Worm (Caenorhabditis elegans) whole organism, L3 larva: ENCODE measurements around the gene Y38H6C.24.

Experiments
- ZK546.5 ChIP-seq: sonication (generic microtip); optimal IDR thresholded peaks from 2 replicates; lab custom pipeline; 2017; ENCODE audit warnings: missing biosample characterization, missing genetic modification characterization
- aly-2 ChIP-seq: fragments of 150-350 bp; optimal IDR thresholded peaks from 2 replicates; lab custom pipeline; 2014; ENCODE audit warnings: missing biosample characterization, missing genetic modification characterization
- ama-1 ChIP-seq: fragments of 150-350 bp; optimal IDR thresholded peaks from 2 replicates; lab custom pipeline; 2018
- ceh-16 ChIP-seq: sonication (generic microtip); optimal IDR thresholded peaks from 2 replicates; lab custom pipeline; 2017; ENCODE audit warnings: missing biosample characterization, missing genetic modification characterization
- ceh-82 ChIP-seq: fragments of 150-350 bp; optimal IDR thresholded peaks from 2 replicates; lab custom pipeline; 2014; ENCODE audit warnings: missing biosample characterization, missing genetic modification characterization
- daf-12 ChIP-seq: fragments of 150-350 bp; optimal IDR thresholded peaks from 2 replicates; lab custom pipeline; 2014; ENCODE audit warnings: missing biosample characterization, missing genetic modification reagents, missing genetic modification characterization
- egl-27 ChIP-seq: sonication (generic microtip); optimal IDR thresholded peaks from 4 replicates; lab custom pipeline; 2017; ENCODE audit warnings: missing biosample characterization, missing genetic modification reagents, missing genetic modification characterization
- elt-1 ChIP-seq: fragments of 150-350 bp; optimal IDR thresholded peaks from 2 replicates; lab custom pipeline; 2014; ENCODE audit warnings: missing biosample characterization, missing genetic modification characterization
- elt-2 ChIP-seq: sonication (generic microtip); optimal IDR thresholded peaks from 2 replicates; lab custom pipeline; 2016; ENCODE audit warnings: missing genetic modification reagents, mild to moderate bottlenecking, missing genetic modification characterization, missing compliant biosample characterization
- fkh-2 ChIP-seq: fragments of 150-350 bp; optimal IDR thresholded peaks from 2 replicates; lab custom pipeline; 2014; ENCODE audit warnings: missing biosample characterization, missing genetic modification reagents, missing genetic modification characterization
- hmg-11 ChIP-seq: sonication (generic microtip); optimal IDR thresholded peaks from 2 replicates; lab custom pipeline; 2016; ENCODE audit warnings: missing genetic modification characterization, missing compliant biosample characterization
- lin-15B ChIP-seq: fragments of 150-350 bp; optimal IDR thresholded peaks from 2 replicates; lab custom pipeline; 2014; ENCODE audit warnings: missing biosample characterization, missing genetic modification characterization
- lin-39 ChIP-seq: fragments of 150-350 bp; optimal IDR thresholded peaks from 2 replicates; lab custom pipeline; 2018; ENCODE audit warnings: missing biosample characterization, missing genetic modification reagents, missing genetic modification characterization
- lsy-12 ChIP-seq: sonication (generic microtip); optimal IDR thresholded peaks from 2 replicates; lab custom pipeline; 2016; ENCODE audit warnings: mild to moderate bottlenecking, missing genetic modification characterization, missing compliant biosample characterization
- mdl-1 ChIP-seq: fragments of 150-350 bp; optimal IDR thresholded peaks from 2 replicates; lab custom pipeline; 2014; ENCODE audit warnings: missing biosample characterization, missing genetic modification characterization
- mml-1 ChIP-seq: fragments of 150-350 bp; sonication (generic microtip); optimal IDR thresholded peaks from 3 replicates; lab custom pipeline; 2014; ENCODE audit warnings: missing biosample characterization, missing genetic modification characterization
- nfya-1 ChIP-seq: sonication (generic microtip); optimal IDR thresholded peaks from 2 replicates; lab custom pipeline; 2017; ENCODE audit warnings: missing genetic modification characterization, mild to moderate bottlenecking, missing compliant biosample characterization, antibody characterized with exemption, moderate library complexity; ENCODE audit not compliant: insufficient read depth
- nhr-11 ChIP-seq: fragments of 150-350 bp; optimal IDR thresholded peaks from 2 replicates; lab custom pipeline; 2014; ENCODE audit warnings: missing biosample characterization, missing genetic modification characterization
- nhr-237 ChIP-seq: fragments of 150-350 bp; optimal IDR thresholded peaks from 2 replicates; lab custom pipeline; 2014; ENCODE audit warnings: missing biosample characterization, missing genetic modification characterization
- nhr-25 ChIP-seq: sonication (generic microtip); optimal IDR thresholded peaks from 2 replicates; lab custom pipeline; 2017; ENCODE audit warnings: missing biosample characterization, missing genetic modification characterization
- nhr-28 ChIP-seq: fragments of 150-350 bp; optimal IDR thresholded peaks from 2 replicates; lab custom pipeline; 2014; ENCODE audit warnings: missing biosample characterization, missing genetic modification characterization
- nhr-43 ChIP-seq: sonication (generic microtip); optimal IDR thresholded peaks from 2 replicates; lab custom pipeline; 2016; ENCODE audit warnings: mild to moderate bottlenecking, missing genetic modification characterization, missing compliant biosample characterization; ENCODE audit not compliant: poor library complexity, severe bottlenecking
- nhr-67 ChIP-seq: fragments of 150-350 bp; optimal IDR thresholded peaks from 2 replicates; lab custom pipeline; 2014; ENCODE audit warnings: missing biosample characterization, missing genetic modification characterization
- nhr-76 ChIP-seq: fragments of 150-350 bp; sonication (generic microtip); optimal IDR thresholded peaks from 5 replicates; lab custom pipeline; 2014; ENCODE audit warnings: missing biosample characterization, missing genetic modification characterization
- nhr-77 ChIP-seq: fragments of 150-350 bp; optimal IDR thresholded peaks from 2 replicates; lab custom pipeline; 2014; ENCODE audit warnings: missing biosample characterization, missing genetic modification characterization
- pha-4 ChIP-seq: fragments of 150-350 bp; optimal IDR thresholded peaks from 2 replicates; lab custom pipeline; 2014; ENCODE audit warnings: missing biosample characterization, missing genetic modification reagents, missing genetic modification characterization
- pqm-1 ChIP-seq: fragments of 150-350 bp; optimal IDR thresholded peaks from 2 replicates; lab custom pipeline; 2017; ENCODE audit warnings: missing biosample characterization, missing genetic modification characterization, inconsistent platforms
- sea-2 ChIP-seq: fragments of 150-350 bp; sonication (generic microtip); optimal IDR thresholded peaks from 4 replicates; lab custom pipeline; 2014; ENCODE audit warnings: missing biosample characterization, missing genetic modification reagents, missing genetic modification characterization
- skn-1 ChIP-seq: fragments of 150-350 bp; optimal IDR thresholded peaks from 2 replicates; lab custom pipeline; 2014; ENCODE audit warnings: missing biosample characterization, missing genetic modification characterization
- tbx-2 ChIP-seq: sonication (generic microtip); optimal IDR thresholded peaks from 2 replicates; lab custom pipeline; 2016; ENCODE audit warnings: mild to moderate bottlenecking, missing genetic modification characterization, missing compliant biosample characterization
- unc-39 ChIP-seq: sonication (generic microtip); optimal IDR thresholded peaks from 4 replicates; lab custom pipeline; 2017; ENCODE audit warnings: missing biosample characterization, missing genetic modification characterization
- unc-62 ChIP-seq: fragments of 150-350 bp; sonication (generic microtip); optimal IDR thresholded peaks from 4 replicates; lab custom pipeline; 2014; ENCODE audit warnings: missing biosample characterization, missing genetic modification reagents, missing genetic modification characterization
- zag-1 ChIP-seq: fragments of 150-350 bp; optimal IDR thresholded peaks from 2 replicates; lab custom pipeline; 2014; ENCODE audit warnings: missing biosample characterization, missing genetic modification characterization
- ztf-11 ChIP-seq: fragments of 150-350 bp; optimal IDR thresholded peaks from 2 replicates; lab custom pipeline; 2014; ENCODE audit warnings: missing biosample characterization, missing genetic modification characterization

Y38H6C.24 gene

DNA sequence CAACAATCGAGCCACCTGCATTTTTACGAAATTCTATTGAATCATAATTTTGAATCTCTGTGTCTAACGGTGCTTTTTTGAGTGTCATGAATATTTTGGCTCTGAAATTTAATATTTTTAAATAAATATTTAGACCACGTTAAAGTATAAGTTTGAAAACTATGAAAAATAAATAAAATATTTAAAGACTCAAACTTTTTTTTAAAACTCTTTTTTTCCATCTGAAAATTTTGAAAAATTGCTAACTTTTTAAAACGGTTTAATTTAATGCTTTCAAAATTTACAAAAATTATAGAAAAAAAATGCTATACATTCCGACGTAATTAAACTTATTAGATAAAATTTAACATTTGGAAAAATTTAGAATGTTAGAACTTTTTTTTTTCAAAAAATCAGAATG is 17.9 kb downstream of the Y38H6C.24 start, which contains the start of gene slc-36.3:
Gene slc-36.3, minus strand, starts transcription at position 101 of the 400 bp plus-strand sequence.
- TF ChIP-seq nfya-1 (tag; lab: Kevin White, UChicago) (no peak), ztf-11 (tag; lab: Kevin White, UChicago) (no peak), fkh-2 (no peak), unc-62 (GFP tag; lab: Kevin White, UChicago) (no peak), pha-4 (tag; lab: Kevin White, UChicago) (no peak), nhr-25 (tag; lab: Kevin White, UChicago) (no peak), elt-1 (tag; lab: Kevin White, UChicago) (no peak)

DNA sequence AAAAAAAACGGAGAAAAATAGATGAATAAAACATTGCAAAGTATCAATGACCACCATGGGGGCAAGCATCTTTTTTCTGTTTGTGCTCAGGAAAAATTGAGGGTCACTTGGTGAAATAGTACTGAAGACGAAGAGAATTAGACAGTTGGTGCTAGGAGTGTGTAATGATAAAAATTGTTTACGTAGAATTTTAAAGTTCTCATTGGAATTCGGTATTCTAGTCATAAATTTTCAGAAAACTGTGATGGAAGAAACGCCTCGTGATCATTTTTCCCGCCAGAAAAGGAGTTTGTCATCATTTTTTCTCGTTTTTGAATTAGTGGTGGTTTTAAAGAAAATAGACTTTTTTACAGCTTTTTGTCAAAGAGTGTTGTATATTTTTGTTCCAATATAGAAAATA is 18.4 kb downstream of the Y38H6C.24 start:
- peak; percentile 16 for TF ChIP-seq pha-4 (tag; lab: Kevin White, UChicago)
- TF ChIP-seq ZK546.5 (tag; lab: Kevin White, UChicago) = no peak
- peak; percentile 13 for TF ChIP-seq elt-2 (tag; lab: Kevin White, UChicago)

DNA sequence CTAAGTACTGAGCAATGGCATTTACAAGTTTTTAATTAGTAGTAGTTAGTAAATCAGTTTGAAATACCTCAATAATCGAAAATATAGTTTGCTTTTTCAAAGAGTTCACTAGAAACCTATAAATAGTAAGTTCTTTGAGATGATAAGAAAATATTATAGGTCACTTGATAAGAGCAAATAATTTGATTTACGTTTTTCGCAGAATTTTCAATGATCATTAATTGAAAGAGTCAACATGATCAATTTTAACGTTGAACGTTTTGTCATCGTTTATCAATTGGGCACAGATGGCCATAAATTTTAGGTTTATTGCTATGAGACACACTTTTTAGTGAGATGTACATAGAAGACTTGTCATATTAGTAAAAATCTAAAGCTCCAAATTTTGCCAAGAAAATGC is 19.5 kb downstream of the Y38H6C.24 start:
- no peak for TF ChIP-seq nhr-237 (tag; lab: Kevin White, UChicago)
- TF ChIP-seq zag-1 = no peak
- no peak for TF ChIP-seq ZK546.5 (tag; lab: Kevin White, UChicago)
- TF ChIP-seq unc-62 (GFP tag; lab: Kevin White, UChicago) = no peak
- no peak for TF ChIP-seq nhr-28 (tag; lab: Kevin White, UChicago)
- TF ChIP-seq pqm-1 (tag; lab: Kevin White, UChicago) = peak; percentile 71
- TF ChIP-seq pha-4 (tag; lab: Kevin White, UChicago) = peak; percentile 53
- no peak for TF ChIP-seq ceh-82 (tag; lab: Kevin White, UChicago)
- no peak for TF ChIP-seq ama-1 (lab: Kevin White, UChicago)
- no peak for TF ChIP-seq mdl-1
- TF ChIP-seq unc-39 (tag; lab: Kevin White, UChicago) = no peak
- no peak for TF ChIP-seq mml-1
- TF ChIP-seq elt-2 (tag; lab: Kevin White, UChicago) = peak; percentile 41

DNA sequence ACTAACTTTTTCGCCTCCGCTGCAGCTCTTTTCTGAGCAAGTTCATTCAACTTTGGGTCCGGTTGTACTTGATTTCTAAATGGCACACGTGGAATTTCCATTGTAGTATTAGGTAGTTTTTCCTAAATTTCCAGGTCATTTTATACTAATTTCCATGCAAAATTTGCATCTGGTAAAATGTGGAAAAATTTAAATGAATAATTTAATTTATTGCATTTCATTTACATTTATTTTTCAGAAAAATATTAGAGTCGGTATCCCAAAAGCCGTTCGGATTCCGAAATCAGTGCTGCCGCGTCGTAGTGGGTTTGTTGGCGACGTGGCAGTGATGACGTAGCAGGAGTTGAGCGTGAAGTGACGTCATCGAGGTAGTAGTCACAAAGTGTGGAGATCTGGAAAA is 20.8 kb downstream of the Y38H6C.24 start, which contains the start of gene Y38H6C.18:
Gene Y38H6C.18, minus strand, starts transcription at position 101 of the 400 bp plus-strand sequence.
- TF ChIP-seq nhr-237 (tag; lab: Kevin White, UChicago) (no peak), lin-15B (tag; lab: Kevin White, UChicago) (no peak), mml-1 (no peak)

- TF ChIP-seq nhr-77 (tag; lab: Kevin White, UChicago) = no peak
- TF ChIP-seq daf-12 (tag; lab: Kevin White, UChicago) = no peak
- no peak for TF ChIP-seq lsy-12
- no peak for TF ChIP-seq nfya-1 (tag; lab: Kevin White, UChicago)
- no peak for TF ChIP-seq unc-39 (tag; lab: Kevin White, UChicago)
- no peak for TF ChIP-seq elt-1 (tag; lab: Kevin White, UChicago)
- TF ChIP-seq ztf-11 (tag; lab: Kevin White, UChicago) = no peak
- no peak for TF ChIP-seq nhr-67 (tag; lab: Kevin White, UChicago)
- no peak for TF ChIP-seq ZK546.5 (tag; lab: Kevin White, UChicago)
- TF ChIP-seq aly-2 = no peak
- TF ChIP-seq skn-1 (tag; lab: Kevin White, UChicago) = no peak
- TF ChIP-seq egl-27 = no peak
- no peak for TF ChIP-seq nhr-28 (tag; lab: Kevin White, UChicago)
- TF ChIP-seq nhr-43 = no peak
- TF ChIP-seq elt-2 (tag; lab: Kevin White, UChicago) = no peak
- no peak for TF ChIP-seq zag-1
Measured at ce11 chrV:20551096-20551495, 24.9 kb downstream of the Y38H6C.24 start, which contains the start of gene Y38H6C.20. Gene Y38H6C.20 (minus strand): TSS chrV:20551196.

ce11 chrV:20552971-20553370 is 26.7 kb downstream of the Y38H6C.24 start, which contains the start of gene vmo-1:
Gene vmo-1 (minus strand): TSS chrV:20553071.
- TF ChIP-seq sea-2 = no peak
- no peak for TF ChIP-seq lin-15B (tag; lab: Kevin White, UChicago)
- TF ChIP-seq, all 47 proteins: peak for 0

DNA sequence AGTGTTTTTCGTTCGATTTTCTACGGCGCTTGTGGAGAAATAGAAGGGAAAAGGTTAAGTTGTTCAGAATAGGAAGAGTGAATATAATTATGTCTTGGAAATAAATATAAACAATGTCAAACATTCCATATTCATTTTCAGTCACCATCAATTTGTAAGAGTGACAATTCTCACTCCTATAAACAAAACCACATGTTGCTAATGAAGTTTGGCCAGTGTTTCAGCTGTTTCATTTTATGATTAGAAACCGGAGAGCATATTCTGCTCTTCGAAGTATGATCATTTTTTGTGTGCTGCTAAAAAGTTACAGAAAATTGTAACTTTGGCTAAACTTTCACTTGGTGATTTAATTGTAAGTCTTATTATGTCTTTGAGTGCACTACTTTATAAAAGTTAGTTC is 28.9 kb downstream of the Y38H6C.24 start, which contains the start of gene Y38H6C.21:
Gene Y38H6C.21, minus strand, starts transcription at position 148 of the 400 bp plus-strand sequence.
- TF ChIP-seq fkh-2 (no peak), mml-1 (no peak), unc-62 (GFP tag; lab: Kevin White, UChicago) (no peak), pha-4 (tag; lab: Kevin White, UChicago) (no peak), nhr-28 (tag; lab: Kevin White, UChicago) (no peak), ztf-11 (tag; lab: Kevin White, UChicago) (no peak), aly-2 (no peak), hmg-11 (tag; lab: Kevin White, UChicago) (no peak), lin-39 (tag; lab: Kevin White, UChicago) (no peak), nhr-43 (no peak), nfya-1 (tag; lab: Kevin White, UChicago) (no peak), zag-1 (no peak), nhr-76 (tag; lab: Kevin White, UChicago) (no peak), ceh-16 (tag; lab: Kevin White, UChicago) (no peak), daf-12 (tag; lab: Kevin White, UChicago) (no peak), nhr-11 (no peak), tbx-2 (tag; lab: Kevin White, UChicago) (no peak), egl-27 (no peak)
- TF ChIP-seq, all 47 proteins: peak for 0
